Fruit fly (Drosophila melanogaster): ENCODE data around the gene Sfp24Bc.

dm6 chr2L:3713545-3714156 is 43.3 kb upstream of the Sfp24Bc start:
- TF ChIP-seq twi (tag; optimal IDR thresholded peaks at IDR 0.05) (no peak), TFAM (GFP tag; optimal IDR thresholded peaks at IDR 0.05) (no peak), Awh (GFP tag; IDR thresholded peaks at IDR 0.05) (no peak), CG1529 (GFP tag; optimal IDR thresholded peaks at IDR 0.05) (no peak), HmgD (GFP tag; optimal IDR thresholded peaks at IDR 0.05) (no peak), her (GFP tag; optimal IDR thresholded peaks at IDR 0.05) (no peak), psq (GFP tag; optimal IDR thresholded peaks at IDR 0.05) (no peak), CG6689 (GFP tag; IDR thresholded peaks at IDR 0.05) (no peak)
